Worm (Caenorhabditis elegans) whole organism, L2 larva: ENCODE measurements around the gene srbc-57.

Experiments used
- elt-1 ChIP-seq: fragments of 150-350 bp; optimal IDR thresholded peaks from 2 replicates; lab custom pipeline; 2014; ENCODE audit warnings: missing biosample characterization, missing genetic modification characterization
- fos-1 ChIP-seq: fragments of 150-350 bp; optimal IDR thresholded peaks from 2 replicates; lab custom pipeline; 2014; ENCODE audit warnings: missing biosample characterization, missing genetic modification characterization
- mab-5 ChIP-seq: fragments of 150-350 bp; optimal IDR thresholded peaks from 2 replicates; lab custom pipeline; 2014; ENCODE audit warnings: missing biosample characterization, missing genetic modification characterization
- mdl-1 ChIP-seq, 2 experiments: fragments of 150-350 bp in 1 of 2; sonication (generic microtip) in 1 of 2; optimal IDR thresholded peaks; 2 replicates each; lab custom pipeline; 2017; ENCODE audit warnings: missing biosample characterization in 2 of 2, missing genetic modification characterization in 2 of 2
- nhr-129 ChIP-seq: fragments of 150-350 bp; optimal IDR thresholded peaks from 2 replicates; lab custom pipeline; 2014; ENCODE audit warnings: missing biosample characterization, missing genetic modification characterization
- nhr-23 ChIP-seq: fragments of 150-350 bp; optimal IDR thresholded peaks from 2 replicates; lab custom pipeline; 2014; ENCODE audit warnings: missing biosample characterization, missing genetic modification reagents, missing genetic modification characterization
- nhr-77 ChIP-seq: fragments of 150-350 bp; optimal IDR thresholded peaks from 2 replicates; lab custom pipeline; 2014; ENCODE audit warnings: missing biosample characterization, missing genetic modification characterization
- snpc-4 ChIP-seq: fragments of 150-350 bp; optimal IDR thresholded peaks from 2 replicates; lab custom pipeline; 2014; ENCODE audit warnings: missing biosample characterization, missing genetic modification characterization
- unc-62 ChIP-seq: fragments of 150-350 bp; optimal IDR thresholded peaks from 2 replicates; lab custom pipeline; 2014; ENCODE audit warnings: missing biosample characterization, missing genetic modification reagents, missing genetic modification characterization

DNA sequence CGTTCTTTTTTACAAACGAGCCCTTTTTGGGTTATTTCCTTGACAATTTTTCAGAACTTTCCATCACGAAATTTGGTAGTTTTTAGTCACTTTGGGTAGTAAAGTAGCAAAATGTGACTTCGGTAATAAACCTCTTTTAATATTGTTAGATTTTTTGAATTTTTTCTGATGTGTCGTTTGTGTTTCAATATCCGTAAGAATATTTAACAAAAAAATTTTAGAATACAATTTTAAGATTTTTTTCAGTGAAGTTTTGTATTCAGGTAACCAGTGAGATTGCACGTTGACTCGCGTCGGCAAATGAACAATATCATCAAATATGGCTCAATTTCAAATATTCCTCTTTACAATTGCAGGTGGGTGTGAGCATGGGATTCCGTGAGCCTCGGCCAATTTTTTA lies 4.2 kb upstream of the srbc-57 start, which contains the start of gene srt-31:
- TF ChIP-seq mdl-1 (tag; optimal IDR thresholded peaks at IDR 0.05; lab: Kevin White, UChicago) = no peak
- TF ChIP-seq nhr-23 = no peak
- TF ChIP-seq snpc-4 (tag; lab: Kevin White, UChicago) = no peak
- no peak for TF ChIP-seq elt-1 (tag; lab: Kevin White, UChicago)
- TF ChIP-seq nhr-77 (tag; lab: Kevin White, UChicago) = no peak
- TF ChIP-seq fos-1 (tag; lab: Kevin White, UChicago) = no peak
- no peak for TF ChIP-seq unc-62 (GFP tag; lab: Kevin White, UChicago)
- no peak for TF ChIP-seq mab-5 (tag; lab: Kevin White, UChicago)
- TF ChIP-seq nhr-129 (tag; lab: Kevin White, UChicago) = no peak
